Fruit fly (Drosophila melanogaster) whole organism, embryonic: ENCODE data around the gene Rab3-GEF.

Experiments
- Abd-B ChIP-seq: fragments of 200-800 bp; sonication (Bioruptor generic); optimal IDR thresholded peaks from 2 replicates; lab custom pipeline; 2018; ENCODE audit warnings: missing biosample characterization, mild to moderate bottlenecking, missing genetic modification characterization, moderate library complexity
- Bgb ChIP-seq: fragments of 200-800 bp; sonication (Bioruptor generic); IDR thresholded peaks from 2 replicates; pipeline ENCODE4 v1.3.6; 2022; ENCODE audit warnings: missing biosample characterization, missing genetic modification characterization; ENCODE audit not compliant: partially characterized antibody
- CG10959 ChIP-seq: fragments of 200-800 bp; sonication (Bioruptor generic); IDR thresholded peaks from 2 replicates; pipeline ENCODE4 v1.3.6; 2022; ENCODE audit warnings: missing biosample characterization, missing genetic modification characterization
- CG11085 ChIP-seq: fragments of 200-800 bp; sonication (Bioruptor generic); IDR thresholded peaks from 2 replicates; pipeline ENCODE4 v1.3.6; 2022; ENCODE audit warnings: missing biosample characterization, missing genetic modification characterization
- CG14050 ChIP-seq: fragments of 200-800 bp; sonication (Bioruptor generic); IDR thresholded peaks from 3 replicates; pipeline ENCODE4 v1.3.6; 2022; ENCODE audit warnings: missing biosample characterization, missing genetic modification characterization
- CG14441 ChIP-seq: fragments of 200-800 bp; sonication (Bioruptor generic); IDR thresholded peaks from 2 replicates; pipeline ENCODE4 v1.3.6; 2022; ENCODE audit warnings: missing biosample characterization, missing genetic modification characterization
- CG17186 ChIP-seq: fragments of 200-800 bp; sonication (Bioruptor generic); optimal IDR thresholded peaks from 3 replicates; lab custom pipeline; 2017; ENCODE audit warnings: missing biosample characterization, missing genetic modification reagents, missing genetic modification characterization
- CG17912 ChIP-seq: fragments of 200-800 bp; sonication (Bioruptor generic); optimal IDR thresholded peaks from 2 replicates; lab custom pipeline; 2018; ENCODE audit warnings: missing biosample characterization, mild to moderate bottlenecking, missing genetic modification characterization
- CG18476 ChIP-seq: fragments of 200-800 bp; sonication (Bioruptor generic); optimal IDR thresholded peaks from 2 replicates; lab custom pipeline; 2016; ENCODE audit warnings: missing biosample characterization, mild to moderate bottlenecking, missing genetic modification characterization
- CG2678 ChIP-seq: fragments of 200-800 bp; sonication (Bioruptor generic); optimal IDR thresholded peaks from 3 replicates; lab custom pipeline; 2019; ENCODE audit warnings: missing biosample characterization, mild to moderate bottlenecking, missing genetic modification characterization, moderate library complexity
- CG3065 ChIP-seq: fragments of 200-800 bp; sonication (Bioruptor generic); optimal IDR thresholded peaks from 2 replicates; lab custom pipeline; 2016; ENCODE audit warnings: missing biosample characterization, missing genetic modification characterization
- CG4730 ChIP-seq: fragments of 200-800 bp; sonication (Bioruptor generic); IDR thresholded peaks from 2 replicates; pipeline ENCODE4 v1.3.6; 2022; ENCODE audit warnings: missing biosample characterization, missing genetic modification characterization
- CG7963 ChIP-seq: fragments of 200-800 bp; sonication (Bioruptor generic); IDR thresholded peaks from 3 replicates; pipeline ENCODE4 v1.3.6; 2022; ENCODE audit warnings: missing biosample characterization, missing genetic modification characterization; ENCODE audit not compliant: partially characterized antibody
- CHES-1-like ChIP-seq: fragments of 200-800 bp; sonication (Bioruptor generic); optimal IDR thresholded peaks from 2 replicates; lab custom pipeline; 2016; ENCODE audit warnings: missing biosample characterization, missing genetic modification characterization
- D ChIP-seq, 2 experiments: fragments of 200-800 bp in 1 of 2; fragments of >200 bp in 1 of 2; sonication (Bioruptor generic) in 1 of 2; optimal IDR thresholded peaks; 2 replicates in 1 of 2; 3 replicates in 1 of 2; lab custom pipeline; 2017; ENCODE audit warnings: mild to moderate bottlenecking in 1 of 2, missing biosample characterization in 1 of 2, missing genetic modification characterization in 1 of 2, missing genetic modification reagents in 1 of 2
- D19B ChIP-seq: fragments of 200-800 bp; sonication (Bioruptor generic); optimal IDR thresholded peaks from 2 replicates; lab custom pipeline; 2017; ENCODE audit warnings: missing biosample characterization, mild to moderate bottlenecking, missing genetic modification characterization
- Doc2 ChIP-seq: fragments of 200-800 bp; sonication (Bioruptor generic); IDR thresholded peaks from 2 replicates; pipeline ENCODE4 v1.3.6; 2022; ENCODE audit warnings: missing biosample characterization, missing genetic modification characterization
- Dp ChIP-seq: fragments of 200-800 bp; sonication (Bioruptor generic); optimal IDR thresholded peaks from 2 replicates; lab custom pipeline; 2018; ENCODE audit warnings: missing biosample characterization, mild to moderate bottlenecking, missing genetic modification characterization, moderate library complexity
- Hsf ChIP-seq: fragments of 200-800 bp; sonication (Bioruptor generic); optimal IDR thresholded peaks from 3 replicates; lab custom pipeline; 2016; ENCODE audit warnings: missing biosample characterization, missing genetic modification characterization
- Lim3 ChIP-seq: fragments of 200-800 bp; sonication (Bioruptor generic); IDR thresholded peaks from 2 replicates; pipeline ENCODE4 v1.3.6; 2022; ENCODE audit warnings: missing biosample characterization, missing genetic modification characterization
- MBD-R2 ChIP-seq: fragments of 200-800 bp; sonication (Bioruptor generic); IDR thresholded peaks from 2 replicates; pipeline ENCODE4 v1.3.6; 2022; ENCODE audit warnings: missing biosample characterization, missing genetic modification characterization
- Mes4 ChIP-seq: fragments of 200-800 bp; sonication (Bioruptor generic); optimal IDR thresholded peaks from 2 replicates; lab custom pipeline; 2016; ENCODE audit warnings: missing biosample characterization, missing genetic modification characterization
- Oli ChIP-seq: fragments of 200-800 bp; sonication (Bioruptor generic); optimal IDR thresholded peaks from 2 replicates; lab custom pipeline; 2018; ENCODE audit warnings: missing biosample characterization, mild to moderate bottlenecking, missing genetic modification characterization, moderate library complexity
- Optix ChIP-seq: fragments of 200-800 bp; sonication (Bioruptor generic); IDR thresholded peaks from 3 replicates; pipeline ENCODE4 v1.3.6; 2022; ENCODE audit warnings: missing biosample characterization, missing genetic modification characterization
- Sry-δ ChIP-seq: fragments of 200-800 bp; sonication (Bioruptor generic); optimal IDR thresholded peaks from 2 replicates; lab custom pipeline; 2016; ENCODE audit warnings: missing biosample characterization, missing genetic modification characterization
- ase ChIP-seq: fragments of 200-800 bp; sonication (Bioruptor generic); IDR thresholded peaks from 3 replicates; pipeline ENCODE4 v1.3.6; 2022; ENCODE audit warnings: missing biosample characterization, missing genetic modification characterization
- bcd ChIP-seq: fragments of 200-800 bp; sonication (Bioruptor generic); optimal IDR thresholded peaks from 2 replicates; lab custom pipeline; 2017; ENCODE audit warnings: missing biosample characterization, mild to moderate bottlenecking, missing genetic modification characterization
- dmrt11E ChIP-seq: fragments of 200-800 bp; sonication (Bioruptor generic); optimal IDR thresholded peaks from 3 replicates; lab custom pipeline; 2018; ENCODE audit warnings: missing biosample characterization, mild to moderate bottlenecking, missing genetic modification characterization, moderate library complexity
- gro ChIP-seq: fragments of 200-800 bp; sonication (Bioruptor generic); optimal IDR thresholded peaks from 2 replicates; lab custom pipeline; 2016; ENCODE audit warnings: missing biosample characterization, missing genetic modification characterization
- hbn ChIP-seq: fragments of 200-800 bp; sonication (Bioruptor generic); IDR thresholded peaks from 2 replicates; pipeline ENCODE4 v1.3.6; 2022; ENCODE audit warnings: missing biosample characterization, missing genetic modification characterization; ENCODE audit not compliant: partially characterized antibody
- insv ChIP-seq, 2 experiments: fragments of 200-800 bp; sonication (Bioruptor generic); optimal IDR thresholded peaks; 3 replicates each; lab custom pipeline; 2016 to 2018; ENCODE audit warnings: missing biosample characterization in 2 of 2, missing genetic modification characterization in 2 of 2
- jigr1 ChIP-seq: fragments of 200-800 bp; sonication (Bioruptor generic); IDR thresholded peaks from 3 replicates; pipeline ENCODE4 v1.3.6; 2022; ENCODE audit warnings: missing biosample characterization, missing genetic modification characterization
- kay ChIP-seq: fragments of 200-800 bp; sonication (Bioruptor generic); optimal IDR thresholded peaks from 2 replicates; lab custom pipeline; 2016; ENCODE audit warnings: missing biosample characterization, missing genetic modification characterization
- ken ChIP-seq: fragments of 200-800 bp; sonication (Bioruptor generic); IDR thresholded peaks from 3 replicates; pipeline ENCODE4 v1.3.6; 2022; ENCODE audit warnings: missing biosample characterization, missing genetic modification characterization
- lov ChIP-seq, 2 experiments: fragments of 200-800 bp in 1 of 2; fragments of >200 bp in 1 of 2; sonication (Bioruptor generic) in 1 of 2; IDR thresholded peaks in 1 of 2; optimal IDR thresholded peaks in 1 of 2; 2 replicates in 1 of 2; 3 replicates in 1 of 2; pipeline versions ENCODE4 v1.3.6 to Lab custom; 2017 to 2022; ENCODE audit warnings: missing biosample characterization in 1 of 2, missing genetic modification characterization in 1 of 2
- nau ChIP-seq: fragments of 200-800 bp; sonication (Bioruptor generic); optimal IDR thresholded peaks from 3 replicates; lab custom pipeline; 2017; ENCODE audit warnings: missing biosample characterization, mild to moderate bottlenecking, missing genetic modification characterization, missing genetic modification reagents
- p53 ChIP-seq: fragments of 200-800 bp; sonication (Bioruptor generic); optimal IDR thresholded peaks from 2 replicates; lab custom pipeline; 2016; ENCODE audit warnings: missing biosample characterization, missing genetic modification characterization
- repo ChIP-seq: fragments of 200-800 bp; sonication (Bioruptor generic); optimal IDR thresholded peaks from 2 replicates; lab custom pipeline; 2016; ENCODE audit warnings: missing biosample characterization, missing genetic modification characterization
- row ChIP-seq: fragments of 200-800 bp; sonication (Bioruptor generic); IDR thresholded peaks from 3 replicates; pipeline ENCODE4 v1.3.6; 2022; ENCODE audit warnings: missing biosample characterization, missing genetic modification characterization
- run ChIP-seq: fragments of 200-800 bp; sonication (Bioruptor generic); optimal IDR thresholded peaks from 3 replicates; lab custom pipeline; 2018; ENCODE audit warnings: missing biosample characterization, mild to moderate bottlenecking, missing genetic modification characterization
- sc ChIP-seq, 3 experiments: fragments of >200 bp in 2 of 3; fragments of 200-800 bp in 1 of 3; sonication (Bioruptor generic) in 1 of 3; optimal IDR thresholded peaks; 2 replicates in 2 of 3; 3 replicates in 1 of 3; lab custom pipeline; 2017; ENCODE audit warnings: mild to moderate bottlenecking in 1 of 3, missing biosample characterization in 1 of 3, missing genetic modification characterization in 1 of 3, missing genetic modification reagents in 1 of 3
- scrt ChIP-seq: fragments of 200-800 bp; sonication (Bioruptor generic); optimal IDR thresholded peaks from 2 replicates; lab custom pipeline; 2018; ENCODE audit warnings: missing biosample characterization, mild to moderate bottlenecking, missing genetic modification characterization, moderate library complexity
- ssp ChIP-seq: fragments of 200-800 bp; sonication (Bioruptor generic); IDR thresholded peaks from 2 replicates; pipeline ENCODE4 v1.3.6; 2022; ENCODE audit warnings: missing biosample characterization, missing genetic modification characterization
- stc ChIP-seq: fragments of 200-800 bp; sonication (Bioruptor generic); IDR thresholded peaks from 2 replicates; pipeline ENCODE4 v1.3.6; 2022; ENCODE audit warnings: missing biosample characterization, missing genetic modification characterization
- trem ChIP-seq: fragments of 200-800 bp; optimal IDR thresholded peaks from 3 replicates; lab custom pipeline; 2019; ENCODE audit warnings: missing biosample characterization, mild to moderate bottlenecking, missing genetic modification characterization, moderate library complexity
- vvl ChIP-seq: fragments of 200-800 bp; sonication (Bioruptor generic); IDR thresholded peaks from 2 replicates; pipeline ENCODE4 v1.3.6; 2022; ENCODE audit warnings: missing biosample characterization, missing genetic modification characterization
- wdn ChIP-seq: fragments of 200-800 bp; sonication (Bioruptor generic); IDR thresholded peaks from 2 replicates; pipeline ENCODE4 v1.3.6; 2022; ENCODE audit warnings: missing biosample characterization, missing genetic modification characterization
- zfh2 ChIP-seq: fragments of 200-800 bp; sonication (Bioruptor generic); optimal IDR thresholded peaks from 2 replicates; lab custom pipeline; 2016; ENCODE audit warnings: missing biosample characterization, missing genetic modification characterization

The Rab3-GEF gene

DNA sequence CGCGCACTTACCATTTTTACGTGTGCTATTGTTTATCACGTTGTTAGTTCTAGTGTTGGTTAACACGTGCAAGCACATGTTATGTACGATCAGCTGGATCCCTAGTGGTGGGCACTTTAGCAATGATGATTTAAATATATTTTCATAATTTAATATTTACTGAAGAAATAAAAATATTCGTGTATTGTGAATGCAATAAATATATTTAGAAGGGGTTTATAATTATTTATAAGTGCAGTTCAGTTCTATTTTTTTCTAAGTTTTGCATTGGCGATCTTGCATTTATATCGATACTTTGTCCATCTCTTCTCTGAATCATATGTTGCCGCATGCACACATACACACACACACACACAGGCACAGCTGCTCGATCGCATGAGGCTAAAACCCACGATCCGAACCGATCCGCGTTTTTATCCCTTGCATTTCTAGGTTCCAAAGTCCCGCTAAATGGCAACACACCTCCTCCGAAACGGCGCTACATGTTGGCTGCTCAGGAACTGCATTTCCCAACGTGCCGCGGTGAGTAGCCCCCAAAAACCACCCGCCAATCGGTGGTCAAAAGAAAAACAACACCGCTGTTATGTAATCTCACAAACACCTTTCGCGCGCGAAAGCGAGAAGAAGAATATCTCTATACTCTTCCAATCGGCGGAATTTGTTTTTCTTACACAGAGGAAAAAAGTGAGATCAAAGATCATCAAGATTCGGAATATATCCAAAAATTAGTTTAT is 3.5 kb upstream of the Rab3-GEF start, which contains the start of the genes CG15027 and Dbct (continued):
- TF ChIP-seq CG2678, result peak; percentile 75
- no peak for TF ChIP-seq sc (optimal IDR thresholded peaks at IDR 0.05; lab: Kevin White, UChicago)
- no peak for TF ChIP-seq sc (GFP tag; optimal IDR thresholded peaks at IDR 0.05; lab: Kevin White, UChicago)
- TF ChIP-seq ssp (GFP tag; lab: Robert Waterston, UW), result peak; percentile 52
- TF ChIP-seq Doc2 (GFP tag; lab: Robert Waterston, UW), result no peak
- peak; percentile 46 for TF ChIP-seq stc (GFP tag; lab: Robert Waterston, UW)
- TF ChIP-seq CG4730 (GFP tag; lab: Robert Waterston, UW), result peak; percentile 67
- no peak for TF ChIP-seq Optix (GFP tag; lab: Robert Waterston, UW)
- peak; percentile 32 for TF ChIP-seq bcd (GFP tag; lab: Kevin White, UChicago)
- peak; percentile 67 for TF ChIP-seq CG14441
- TF ChIP-seq jigr1, result no peak
- TF ChIP-seq dmrt11E, result peak; percentile 75
- TF ChIP-seq insv (GFP tag; optimal IDR thresholded peaks at IDR 0.05; lab: Kevin White, UChicago), result peak in 1 of 2 experiments; percentile 30
- TF ChIP-seq lov (optimal IDR thresholded peaks at IDR 0.05; lab: Kevin White, UChicago), result no peak
- no peak for TF ChIP-seq lov (GFP tag; IDR thresholded peaks at IDR 0.05; lab: Robert Waterston, UW)
- TF ChIP-seq CHES-1-like (GFP tag; lab: Kevin White, UChicago), result peak; percentile 16
- TF ChIP-seq MBD-R2, result peak; percentile 55; the same call in 1 of the 2 replicates
- TF ChIP-seq Mes4 (GFP tag; lab: Kevin White, UChicago), result no peak
- no peak for TF ChIP-seq CG17912 (GFP tag; lab: Kevin White, UChicago)
- no peak for TF ChIP-seq Hsf
- peak; percentile 74 for TF ChIP-seq Sry-δ
- TF ChIP-seq CG17186 (GFP tag; lab: Kevin White, UChicago), result no peak
- 0 out of 2 replicates have a peak, but pooled peaks have one; percentile 25 for TF ChIP-seq CG10959 (GFP tag; lab: Robert Waterston, UW)
- TF ChIP-seq run (tag; lab: Kevin White, UChicago), result no peak
- TF ChIP-seq nau (GFP tag; lab: Kevin White, UChicago), result peak; percentile 13
- TF ChIP-seq D19B, result no peak
- TF ChIP-seq scrt (GFP tag; lab: Kevin White, UChicago), result peak; percentile 5
- peak; percentile 11 for TF ChIP-seq Dp
- peak; percentile 64; the same call in 1 of the 2 replicates for TF ChIP-seq hbn (GFP tag; lab: Robert Waterston, UW)
- peak; percentile 91 for TF ChIP-seq row (GFP tag; lab: Robert Waterston, UW)
- no peak for TF ChIP-seq CG18476 (GFP tag; lab: Kevin White, UChicago)
- TF ChIP-seq zfh2, result no peak
- TF ChIP-seq CG7963 (GFP tag; lab: Robert Waterston, UW), result no peak
- TF ChIP-seq CG11085 (GFP tag; lab: Robert Waterston, UW), result peak; percentile 60; the same call in 1 of the 2 replicates
- peak; percentile 76 for TF ChIP-seq trem
- TF ChIP-seq D (optimal IDR thresholded peaks at IDR 0.05; lab: Kevin White, UChicago), result no peak
- TF ChIP-seq D (GFP tag; optimal IDR thresholded peaks at IDR 0.05; lab: Kevin White, UChicago), result peak; percentile 30
- TF ChIP-seq ken, result peak; percentile 56; the same call in 1 of the 3 replicates
- TF ChIP-seq ase (GFP tag; lab: Robert Waterston, UW), result peak; percentile 59; the same call in 2 of the 3 replicates
- no peak for TF ChIP-seq gro
- no peak for TF ChIP-seq CG3065 (GFP tag; lab: Kevin White, UChicago)
- peak; percentile 78 for TF ChIP-seq vvl (GFP tag; lab: Robert Waterston, UW)
- TF ChIP-seq p53, result no peak
- TF ChIP-seq Abd-B (GFP tag; lab: Kevin White, UChicago), result peak; percentile 48
- TF ChIP-seq kay (GFP tag; lab: Kevin White, UChicago), result peak; percentile 85
- TF ChIP-seq Bgb (GFP tag; lab: Robert Waterston, UW), result peak; percentile 40; the same call in 1 of the 2 replicates
- TF ChIP-seq repo, result no peak
- TF ChIP-seq Oli (tag; lab: Kevin White, UChicago), result peak; percentile 61
- TF ChIP-seq Lim3 (GFP tag; lab: Robert Waterston, UW), result no peak
- TF ChIP-seq wdn (GFP tag; lab: Robert Waterston, UW), result 0 out of 2 replicates have a peak, but pooled peaks have one; percentile 30
- peak; percentile 22; the same call in 1 of the 3 replicates for TF ChIP-seq CG14050 (GFP tag; lab: Robert Waterston, UW)
